ENCODE assay signal across 2 fruit fly cellular contexts in the genomic region with DNA sequence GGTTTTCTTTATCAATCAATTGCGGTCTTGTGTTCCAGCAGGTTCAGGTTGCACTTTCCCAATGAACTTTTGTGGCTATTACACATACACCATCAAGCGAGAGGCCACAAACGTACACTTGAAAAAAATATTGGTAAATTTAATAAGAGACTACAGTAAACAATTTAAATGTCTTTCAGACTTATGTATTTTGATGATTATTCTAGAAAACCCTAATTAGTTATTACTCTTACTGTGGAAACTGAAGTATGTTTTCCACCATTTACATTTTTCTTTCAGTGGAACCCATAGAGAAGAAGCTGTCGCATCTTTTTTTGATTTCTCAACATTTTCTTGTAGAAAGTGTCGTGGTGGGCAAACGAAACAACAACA.
TF ChIP-seq lines count a peak whose summit lies in the region.

No protein-coding gene starts in this region.

TF ChIP-seq in whole organism, embryonic, 481 proteins besides CTCF, POLR2A, EP300 and RAD21 (continued from another document and continues in another):
- no peak for TF ChIP-seq Doc3 (GFP tag; IDR thresholded peaks at IDR 0.05; lab: Robert Waterston, UW; ENCODE audit: partially characterized antibody)
- peak; percentile 93 to 94 for TF ChIP-seq dpn (GFP tag; optimal IDR thresholded peaks at IDR 0.05; lab: Kevin White, UChicago)
- TF ChIP-seq sens (GFP tag; lab: Kevin White, UChicago), result peak; percentile 99
- peak; percentile 75 for TF ChIP-seq toy (GFP tag; IDR thresholded peaks at IDR 0.05; lab: Robert Waterston, UW)
- peak; percentile 93 for TF ChIP-seq trem (tag; optimal IDR thresholded peaks at IDR 0.05; lab: Kevin White, UChicago)
- peak; percentile 76 for TF ChIP-seq Gug (GFP tag; IDR thresholded peaks at IDR 0.05; lab: Robert Waterston, UW)
- TF ChIP-seq Med (GFP tag; lab: Kevin White, UChicago), result peak; percentile 98
- TF ChIP-seq CG9727 (GFP tag; optimal IDR thresholded peaks at IDR 0.05; lab: Kevin White, UChicago), result peak; percentile 85
- peak; percentile 80 for TF ChIP-seq CG6813 (GFP tag; optimal IDR thresholded peaks at IDR 0.05; lab: Kevin White, UChicago)
- TF ChIP-seq Usf (GFP tag; optimal IDR thresholded peaks at IDR 0.05; lab: Kevin White, UChicago), result peak; percentile 52
- TF ChIP-seq CG9797 (GFP tag; optimal IDR thresholded peaks at IDR 0.05; lab: Kevin White, UChicago), result no peak
- peak; percentile 94 for TF ChIP-seq Sox100B (GFP tag; optimal IDR thresholded peaks at IDR 0.05; lab: Kevin White, UChicago)
- peak; percentile 26 for TF ChIP-seq sug (tag; optimal IDR thresholded peaks at IDR 0.05; lab: Kevin White, UChicago)
- peak; percentile 2 for TF ChIP-seq ac (GFP tag; optimal IDR thresholded peaks at IDR 0.05; lab: Kevin White, UChicago)
- TF ChIP-seq CG16863 (GFP tag; optimal IDR thresholded peaks at IDR 0.05; lab: Kevin White, UChicago), result peak; percentile 94
- no peak for TF ChIP-seq sc (optimal IDR thresholded peaks at IDR 0.05; lab: Kevin White, UChicago)
- TF ChIP-seq sc (GFP tag; optimal IDR thresholded peaks at IDR 0.05; lab: Kevin White, UChicago), result peak; percentile 92
- peak; percentile 92 for TF ChIP-seq gcm (GFP tag; optimal IDR thresholded peaks at IDR 0.05; lab: Kevin White, UChicago)
- TF ChIP-seq HmgD (GFP tag; optimal IDR thresholded peaks at IDR 0.05; lab: Kevin White, UChicago), result peak; percentile 9
- TF ChIP-seq lola (GFP tag; optimal IDR thresholded peaks at IDR 0.05; lab: Kevin White, UChicago), result peak in 1 of 3 experiments; percentile 89
- peak; percentile 87 for TF ChIP-seq Side (GFP tag; optimal IDR thresholded peaks at IDR 0.05; lab: Kevin White, UChicago)
- TF ChIP-seq D (optimal IDR thresholded peaks at IDR 0.05; lab: Kevin White, UChicago), result no peak
- TF ChIP-seq D (GFP tag; optimal IDR thresholded peaks at IDR 0.05; lab: Kevin White, UChicago), result peak; percentile 94
- peak; percentile 3 for TF ChIP-seq CG3995 (GFP tag; optimal IDR thresholded peaks at IDR 0.05; lab: Kevin White, UChicago)
- peak; percentile 96 for TF ChIP-seq az2 (GFP tag; optimal IDR thresholded peaks at IDR 0.05; lab: Kevin White, UChicago)
- peak; percentile 68 for TF ChIP-seq cwo (GFP tag; optimal IDR thresholded peaks at IDR 0.05; lab: Kevin White, UChicago)
- peak; percentile 77 for TF ChIP-seq Bdp1 (GFP tag; optimal IDR thresholded peaks at IDR 0.05; lab: Kevin White, UChicago)
- TF ChIP-seq CG10267 (tag; optimal IDR thresholded peaks at IDR 0.05; lab: Kevin White, UChicago), result peak; percentile 88
- no peak for TF ChIP-seq Trl (optimal IDR thresholded peaks at IDR 0.05; lab: Kevin White, UChicago)
- TF ChIP-seq Trl (GFP tag; optimal IDR thresholded peaks at IDR 0.05; lab: Kevin White, UChicago), result peak; percentile 88
- peak; percentile 84 for TF ChIP-seq pb (GFP tag; optimal IDR thresholded peaks at IDR 0.05; lab: Kevin White, UChicago)
- TF ChIP-seq CG4730 (GFP tag; IDR thresholded peaks at IDR 0.05; lab: Robert Waterston, UW), result peak; percentile 86
- TF ChIP-seq fd3F (GFP tag; optimal IDR thresholded peaks at IDR 0.05; lab: Kevin White, UChicago), result peak; percentile 83
- peak; percentile 81 for TF ChIP-seq aop (GFP tag; IDR thresholded peaks at IDR 0.05; lab: Robert Waterston, UW)
- peak; percentile 95 for TF ChIP-seq CG7839 (tag; optimal IDR thresholded peaks at IDR 0.05; lab: Kevin White, UChicago)
- TF ChIP-seq Elba2 (GFP tag; optimal IDR thresholded peaks at IDR 0.05; lab: Kevin White, UChicago), result no peak
- TF ChIP-seq BEAF-32 (GFP tag; optimal IDR thresholded peaks at IDR 0.05; lab: Kevin White, UChicago), result no peak
- TF ChIP-seq Ets97D (GFP tag; optimal IDR thresholded peaks at IDR 0.05; lab: Kevin White, UChicago), result peak; percentile 74
- peak; percentile 82 for TF ChIP-seq nau (GFP tag; optimal IDR thresholded peaks at IDR 0.05; lab: Kevin White, UChicago)
- TF ChIP-seq CG11093 (GFP tag; IDR thresholded peaks at IDR 0.05; lab: Robert Waterston, UW), result peak; percentile 89
- peak; percentile 86 for TF ChIP-seq CG17568 (GFP tag; optimal IDR thresholded peaks at IDR 0.05; lab: Kevin White, UChicago)
- peak; percentile 91 for TF ChIP-seq nerfin-1 (tag; optimal IDR thresholded peaks at IDR 0.05; lab: Kevin White, UChicago)
- peak; percentile 65 to 97 for TF ChIP-seq bsh (GFP tag; optimal IDR thresholded peaks at IDR 0.05; lab: Kevin White, UChicago)
- peak; percentile 86 for TF ChIP-seq repo (GFP tag; optimal IDR thresholded peaks at IDR 0.05; lab: Kevin White, UChicago)
- TF ChIP-seq ftz-f1 (GFP tag; optimal IDR thresholded peaks at IDR 0.05; lab: Kevin White, UChicago), result no peak
- TF ChIP-seq tap (tag; optimal IDR thresholded peaks at IDR 0.05; lab: Kevin White, UChicago), result peak; percentile 94
- TF ChIP-seq CG30020 (tag; optimal IDR thresholded peaks at IDR 0.05; lab: Kevin White, UChicago), result peak; percentile 73
- TF ChIP-seq Sin3A (optimal IDR thresholded peaks at IDR 0.05; lab: Kevin White, UChicago), result no peak
- peak; percentile 81 for TF ChIP-seq CG13296 (GFP tag; optimal IDR thresholded peaks at IDR 0.05; lab: Kevin White, UChicago)
- TF ChIP-seq Lpt (GFP tag; optimal IDR thresholded peaks at IDR 0.05; lab: Kevin White, UChicago), result no peak
- peak; percentile 91 for TF ChIP-seq dysf (GFP tag; IDR thresholded peaks at IDR 0.05; lab: Robert Waterston, UW)
- TF ChIP-seq vnd (GFP tag; IDR thresholded peaks at IDR 0.05; lab: Robert Waterston, UW; ENCODE audit: partially characterized antibody), result no peak
- TF ChIP-seq z (GFP tag; IDR thresholded peaks at IDR 0.05; lab: Robert Waterston, UW), result 0 out of 3 replicates have a peak, but pooled peaks have one; percentile 19
- TF ChIP-seq CG8281 (tag; optimal IDR thresholded peaks at IDR 0.05; lab: Kevin White, UChicago), result peak; percentile 70
- TF ChIP-seq NK7.1 (GFP tag; optimal IDR thresholded peaks at IDR 0.05; lab: Kevin White, UChicago), result peak; percentile 81
- peak; percentile 83 for TF ChIP-seq twi (tag; optimal IDR thresholded peaks at IDR 0.05; lab: Kevin White, UChicago)
- TF ChIP-seq CG10209 (GFP tag; optimal IDR thresholded peaks at IDR 0.05; lab: Kevin White, UChicago), result peak; percentile 87
- peak; percentile 82 for TF ChIP-seq zen (tag; optimal IDR thresholded peaks at IDR 0.05; lab: Kevin White, UChicago)
- peak; percentile 95 for TF ChIP-seq phol (tag; optimal IDR thresholded peaks at IDR 0.05; lab: Kevin White, UChicago)
- TF ChIP-seq CG11695 (GFP tag; IDR thresholded peaks at IDR 0.05; lab: Robert Waterston, UW), result peak; percentile 90
- peak; percentile 70 for TF ChIP-seq YL-1 (GFP tag; optimal IDR thresholded peaks at IDR 0.05; lab: Kevin White, UChicago)
- peak; percentile 83 for TF ChIP-seq Chrac-16 (GFP tag; optimal IDR thresholded peaks at IDR 0.05; lab: Kevin White, UChicago)
- peak; percentile 91 for TF ChIP-seq D19A (tag; optimal IDR thresholded peaks at IDR 0.05; lab: Kevin White, UChicago)
- TF ChIP-seq gce (GFP tag; IDR thresholded peaks at IDR 0.05; lab: Robert Waterston, UW), result peak; percentile 94
- TF ChIP-seq Hr39 (optimal IDR thresholded peaks at IDR 0.05; lab: Kevin White, UChicago), result no peak

TF ChIP-seq in whole organism, prepupa, 60 proteins besides CTCF, POLR2A, EP300 and RAD21 (continued from another document):
- TF ChIP-seq CG11902 (GFP tag; optimal IDR thresholded peaks at IDR 0.05; lab: Kevin White, UChicago) (peak; percentile 83), CG10631 (GFP tag; optimal IDR thresholded peaks at IDR 0.05; lab: Kevin White, UChicago) (peak; percentile 91), CG8119 (GFP tag; IDR thresholded peaks at IDR 0.05; lab: Robert Waterston, UW) (peak; percentile 93), svp (GFP tag; lab: Kevin White, UChicago) (peak; percentile 90), Met (GFP tag; optimal IDR thresholded peaks at IDR 0.05; lab: Kevin White, UChicago) (peak; percentile 92), Ets96B (tag; optimal IDR thresholded peaks at IDR 0.05; lab: Kevin White, UChicago) (peak; percentile 84), CG15336 (GFP tag; IDR thresholded peaks at IDR 0.05; lab: Robert Waterston, UW) (peak; percentile 94), fd85E (GFP tag; optimal IDR thresholded peaks at IDR 0.05; lab: Kevin White, UChicago) (peak; percentile 67), CG31627 (GFP tag; optimal IDR thresholded peaks at IDR 0.05; lab: Kevin White, UChicago) (peak; percentile 92), CG9139 (GFP tag; optimal IDR thresholded peaks at IDR 0.05; lab: Kevin White, UChicago) (no peak)
